Worm (Caenorhabditis elegans) whole organism, young adult: Measurements from ENCODE around the gene nhr-87.
"Not testable (repeated sequence)": the region's sequence is repeated elsewhere in the genome, so short reads cannot be mapped to it uniquely, and the experiment has no call there.

Source experiments
- aptf-2 ChIP-seq: fragments of 200-800 bp; sonication (Bioruptor generic); conservative IDR thresholded peaks from 2 replicates; pipeline ENCODE4 v1.3.6; 2022; ENCODE audit warnings: missing genetic modification reagents, missing genetic modification characterization, missing compliant biosample characterization
- ceh-79 ChIP-seq: sonication (generic microtip); optimal IDR thresholded peaks from 2 replicates; lab custom pipeline; 2017; ENCODE audit warnings: mild to moderate bottlenecking, missing genetic modification characterization, missing compliant biosample characterization

DNA sequence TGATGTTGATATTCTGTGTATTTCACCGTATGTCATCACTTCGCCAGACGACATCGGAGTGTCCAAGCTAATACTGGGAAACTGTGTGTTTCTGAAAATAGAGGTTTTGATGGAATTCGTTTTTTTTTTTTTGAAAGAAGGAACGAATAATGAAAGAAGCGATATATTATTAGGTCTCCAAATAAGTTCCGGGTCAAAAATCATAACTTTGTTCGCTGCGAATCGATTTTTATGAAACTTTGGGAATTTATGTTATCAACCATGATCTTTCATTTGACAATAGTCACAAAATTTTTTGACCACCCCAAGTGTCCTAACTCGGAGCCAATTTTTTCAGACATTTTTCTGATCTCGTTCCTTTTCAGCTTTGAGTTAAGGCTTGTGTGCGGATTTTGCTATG lies 21.4 kb downstream of the nhr-87 start, which contains the start of gene nhr-274:
- not testable (repeated sequence) for TF ChIP-seq aptf-2 (GFP tag; lab: Robert Waterston, UW); ceh-79 (tag; lab: Kevin White, UChicago)
